Fruit fly (Drosophila melanogaster) whole organism, wandering third instar larva: ENCODE results near the gene mino.

Source experiments
- Abd-B ChIP-seq: fragments of >200 bp; optimal IDR thresholded peaks from 2 replicates; lab custom pipeline; 2017; ENCODE audit warnings: missing biosample characterization, missing genetic modification characterization
- CG32264 ChIP-seq: fragments of 200-800 bp; sonication (Bioruptor generic); optimal IDR thresholded peaks from 2 replicates; lab custom pipeline; 2016; ENCODE audit warnings: missing biosample characterization, missing genetic modification characterization
- CG9705 ChIP-seq: fragments of 200-800 bp; sonication (Bioruptor generic); optimal IDR thresholded peaks from 2 replicates; lab custom pipeline; 2018; ENCODE audit warnings: missing biosample characterization, mild to moderate bottlenecking, missing genetic modification characterization
- CrebA ChIP-seq: fragments of 200-800 bp; sonication (Bioruptor generic); optimal IDR thresholded peaks from 2 replicates; lab custom pipeline; 2016; ENCODE audit warnings: missing biosample characterization, mild to moderate bottlenecking, missing genetic modification characterization, borderline replicate concordance
- Dfd ChIP-seq: fragments of >200 bp; optimal IDR thresholded peaks from 2 replicates; lab custom pipeline; 2017; ENCODE audit warnings: missing biosample characterization, missing genetic modification characterization
- Dif ChIP-seq: fragments of 200-275, 200-300 bp; sonication (Bioruptor generic); optimal IDR thresholded peaks from 2 replicates; lab custom pipeline; 2018; ENCODE audit warnings: missing biosample characterization, missing genetic modification characterization; ENCODE audit not compliant: partially characterized antibody
- GATAd ChIP-seq: sonication (Bioruptor generic); optimal IDR thresholded peaks from 2 replicates; lab custom pipeline; 2016; ENCODE audit warnings: missing biosample characterization, missing genetic modification characterization
- HLH106 ChIP-seq: fragments of 200-800 bp; optimal IDR thresholded peaks from 3 replicates; lab custom pipeline; 2019; ENCODE audit warnings: missing biosample characterization, mild to moderate bottlenecking, missing genetic modification characterization, moderate library complexity
- Hnf4 ChIP-seq: fragments of 200-800 bp; sonication (Bioruptor generic); optimal IDR thresholded peaks from 2 replicates; lab custom pipeline; 2016; ENCODE audit warnings: missing biosample characterization, mild to moderate bottlenecking, missing genetic modification characterization
- Hr83 ChIP-seq: fragments of 200-300 bp; sonication (Bioruptor generic); optimal IDR thresholded peaks from 2 replicates; lab custom pipeline; 2016; ENCODE audit warnings: missing biosample characterization, mild to moderate bottlenecking, missing genetic modification characterization, moderate library complexity; ENCODE audit not compliant: poor library complexity, severe bottlenecking
- Jra ChIP-seq: sonication (Bioruptor generic); optimal IDR thresholded peaks from 2 replicates; lab custom pipeline; 2016; ENCODE audit warnings: missing biosample characterization, missing genetic modification characterization
- Mio ChIP-seq: sonication (Bioruptor generic); optimal IDR thresholded peaks from 2 replicates; lab custom pipeline; 2016; ENCODE audit warnings: missing biosample characterization, missing genetic modification characterization
- Myc ChIP-seq: fragments of >200 bp; optimal IDR thresholded peaks from 2 replicates; lab custom pipeline; 2017
- N ChIP-seq: fragments of >200 bp; optimal IDR thresholded peaks from 2 replicates; lab custom pipeline; 2018; ENCODE audit warnings: missing biosample characterization, missing external identifiers, missing genetic modification characterization
- OdsH ChIP-seq: fragments of 200-800 bp; sonication (Bioruptor generic); optimal IDR thresholded peaks from 2 replicates; lab custom pipeline; 2016; ENCODE audit warnings: missing biosample characterization, mild to moderate bottlenecking, missing genetic modification characterization
- Rel ChIP-seq, 2 experiments: fragments of 200-800 bp; sonication (Bioruptor generic) in 1 of 2; optimal IDR thresholded peaks; 2 replicates in 1 of 2; 3 replicates in 1 of 2; lab custom pipeline; 2016 to 2019; ENCODE audit warnings: mild to moderate bottlenecking in 2 of 2, missing biosample characterization in 2 of 2, missing genetic modification characterization in 2 of 2, moderate library complexity in 1 of 2
- Sp1 ChIP-seq: fragments of 200-800 bp; sonication (Bioruptor generic); optimal IDR thresholded peaks from 3 replicates; lab custom pipeline; 2019; ENCODE audit warnings: missing biosample characterization, mild to moderate bottlenecking, missing genetic modification characterization, moderate library complexity
- Vsx2 ChIP-seq: fragments of 200-300, 225-300 bp; sonication (Bioruptor generic); optimal IDR thresholded peaks from 2 replicates; lab custom pipeline; 2018; ENCODE audit warnings: missing biosample characterization, missing genetic modification characterization; ENCODE audit not compliant: partially characterized antibody
- br ChIP-seq: fragments of 200-800 bp; sonication (Bioruptor generic); optimal IDR thresholded peaks from 2 replicates; lab custom pipeline; 2016; ENCODE audit warnings: missing biosample characterization, missing genetic modification characterization
- brk ChIP-seq: fragments of 200-800 bp; sonication (Bioruptor generic); optimal IDR thresholded peaks from 2 replicates; lab custom pipeline; 2016; ENCODE audit warnings: missing biosample characterization, mild to moderate bottlenecking, missing genetic modification characterization
- dl ChIP-seq, 2 experiments: fragments of 175-275, 200-275 bp in 1 of 2; fragments of 200-275 bp in 1 of 2; sonication (Bioruptor generic); optimal IDR thresholded peaks; lab custom pipeline; 2018; ENCODE audit warnings: mild to moderate bottlenecking in 2 of 2, missing biosample characterization in 2 of 2, missing genetic modification characterization in 2 of 2, moderate library complexity in 2 of 2; ENCODE audit not compliant: partially characterized antibody in 2 of 2, insufficient read depth in 1 of 2
- dmrt93B ChIP-seq: fragments of 200-800 bp; sonication (Bioruptor generic); optimal IDR thresholded peaks from 2 replicates; lab custom pipeline; 2018; ENCODE audit warnings: missing biosample characterization, mild to moderate bottlenecking, missing genetic modification characterization
- ey ChIP-seq: fragments of 200-800 bp; sonication (Bioruptor generic); optimal IDR thresholded peaks from 2 replicates; lab custom pipeline; 2016; ENCODE audit warnings: missing biosample characterization, missing genetic modification characterization
- foxo ChIP-seq, 2 experiments: fragments of 200-800 bp; sonication (Bioruptor generic); optimal IDR thresholded peaks; 2 replicates in 1 of 2; 3 replicates in 1 of 2; lab custom pipeline; 2016 to 2017; ENCODE audit warnings: missing biosample characterization in 2 of 2, missing genetic modification characterization in 2 of 2
- fru ChIP-seq: fragments of 200-800 bp; sonication (Bioruptor generic); optimal IDR thresholded peaks from 3 replicates; lab custom pipeline; 2016; ENCODE audit warnings: missing biosample characterization, mild to moderate bottlenecking, missing genetic modification characterization
- h ChIP-seq: fragments of 200-800 bp; sonication (Bioruptor generic); optimal IDR thresholded peaks from 3 replicates; lab custom pipeline; 2016; ENCODE audit warnings: missing biosample characterization, mild to moderate bottlenecking, missing genetic modification characterization
- jim ChIP-seq: fragments of 175-275, 200-325 bp; sonication (Bioruptor generic); optimal IDR thresholded peaks from 2 replicates; lab custom pipeline; 2016; ENCODE audit warnings: missing biosample characterization, mild to moderate bottlenecking, missing genetic modification characterization
- lola ChIP-seq: fragments of >200 bp; optimal IDR thresholded peaks from 2 replicates; lab custom pipeline; 2017; ENCODE audit warnings: missing biosample characterization, missing genetic modification characterization
- pan ChIP-seq: fragments of >200 bp; optimal IDR thresholded peaks from 2 replicates; lab custom pipeline; 2017
- psq ChIP-seq: fragments of 200-800 bp; sonication (Bioruptor generic); optimal IDR thresholded peaks from 3 replicates; lab custom pipeline; 2017; ENCODE audit warnings: missing biosample characterization, mild to moderate bottlenecking, missing genetic modification characterization, moderate library complexity
- rgr ChIP-seq: fragments of 200-800 bp; sonication (Bioruptor generic); optimal IDR thresholded peaks from 3 replicates; lab custom pipeline; 2016; ENCODE audit warnings: missing biosample characterization, mild to moderate bottlenecking, missing genetic modification characterization
- sage ChIP-seq: fragments of 200-800 bp; sonication (Bioruptor generic); optimal IDR thresholded peaks from 2 replicates; lab custom pipeline; 2016; ENCODE audit warnings: missing biosample characterization, mild to moderate bottlenecking, missing genetic modification characterization
- tai ChIP-seq: sonication (Bioruptor generic); optimal IDR thresholded peaks from 2 replicates; lab custom pipeline; 2016; ENCODE audit warnings: missing biosample characterization, missing genetic modification characterization
- usp ChIP-seq: fragments of >200 bp; optimal IDR thresholded peaks from 2 replicates; lab custom pipeline; 2017; ENCODE audit warnings: missing biosample characterization, missing genetic modification characterization
- woc ChIP-seq: sonication (Bioruptor generic); optimal IDR thresholded peaks from 2 replicates; lab custom pipeline; 2016; ENCODE audit warnings: missing biosample characterization, mild to moderate bottlenecking, missing genetic modification characterization

Gene mino

DNA sequence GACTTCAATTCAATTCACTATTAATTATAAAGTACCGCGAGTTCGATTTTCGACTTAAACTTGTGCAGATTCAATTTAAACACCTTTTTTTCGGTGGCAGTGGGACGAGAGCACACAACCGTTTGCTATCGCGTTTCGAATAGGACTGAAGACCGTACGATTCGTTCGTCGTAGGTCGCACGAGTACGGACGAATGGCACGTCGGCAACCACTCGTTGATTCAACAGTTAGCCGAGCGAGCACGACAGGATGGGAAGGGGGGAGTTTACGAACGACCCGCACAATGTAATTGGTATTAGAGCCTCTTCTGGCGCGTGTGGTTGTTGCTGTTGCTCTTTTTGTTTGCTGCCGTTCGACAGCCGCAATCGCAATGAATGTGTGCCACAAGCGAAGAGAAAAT lies 19.3 kb upstream of the mino start, which contains the start of gene CG34353:
Gene CG34353 (minus strand): TSS at position 149 of the 400 bp plus-strand sequence.
- TF ChIP-seq jim (GFP tag; lab: Kevin White, UChicago) (no peak), lola (no peak), dl (GFP tag; optimal IDR thresholded peaks at IDR 0.05; lab: Kevin White, UChicago; ENCODE audit: insufficient read depth in 1 of 2, partially characterized antibody in 2 of 2) (peak in 1 of 2 experiments; percentile 16), Dif (GFP tag; lab: Kevin White, UChicago) (peak; percentile 47), Vsx2 (GFP tag; lab: Kevin White, UChicago) (peak; percentile 0), h (GFP tag; lab: Kevin White, UChicago) (no peak), tai (GFP tag; lab: Kevin White, UChicago) (no peak), psq (GFP tag; lab: Kevin White, UChicago) (peak; percentile 3)

dm6 chr3R:27912147-27912546 lies 12.8 kb upstream of the mino start, which contains the start of gene mil:
Gene mil (plus strand): TSS chr3R:27912447.
- no peak for TF ChIP-seq lola
- no peak for TF ChIP-seq Mio (GFP tag; lab: Kevin White, UChicago)
- no peak for TF ChIP-seq ey (GFP tag; lab: Kevin White, UChicago)
- TF ChIP-seq Rel (GFP tag; optimal IDR thresholded peaks at IDR 0.05; lab: Kevin White, UChicago) = no peak
- TF ChIP-seq Rel (tag; optimal IDR thresholded peaks at IDR 0.05; lab: Kevin White, UChicago) = no peak
- TF ChIP-seq Dfd (GFP tag; lab: Kevin White, UChicago) = no peak
- no peak for TF ChIP-seq Myc (lab: Kevin White, UChicago)
- TF ChIP-seq CrebA (GFP tag; lab: Kevin White, UChicago) = no peak
- no peak for TF ChIP-seq fru (GFP tag; lab: Kevin White, UChicago)
- no peak for TF ChIP-seq CG9705 (GFP tag; lab: Kevin White, UChicago)
- TF ChIP-seq, all 38 proteins: peak for 0

- TF ChIP-seq psq (GFP tag; lab: Kevin White, UChicago) = peak; percentile 51
- peak; percentile 75 for TF ChIP-seq HLH106 (tag; lab: Kevin White, UChicago)
- TF ChIP-seq h (GFP tag; lab: Kevin White, UChicago) = peak; percentile 64
- peak in 1 of 2 experiments; percentile 77 for TF ChIP-seq foxo (GFP tag; optimal IDR thresholded peaks at IDR 0.05; lab: Kevin White, UChicago)
- TF ChIP-seq Dif (GFP tag; lab: Kevin White, UChicago) = no peak
- peak; percentile 53 for TF ChIP-seq OdsH (GFP tag; lab: Kevin White, UChicago)
- no peak for TF ChIP-seq Jra
- TF ChIP-seq Rel (GFP tag; optimal IDR thresholded peaks at IDR 0.05; lab: Kevin White, UChicago) = no peak
- no peak for TF ChIP-seq Rel (tag; optimal IDR thresholded peaks at IDR 0.05; lab: Kevin White, UChicago)
- TF ChIP-seq fru (GFP tag; lab: Kevin White, UChicago) = peak; percentile 44
- TF ChIP-seq Sp1 (GFP tag; lab: Kevin White, UChicago) = peak; percentile 61
- peak; percentile 33 for TF ChIP-seq sage (GFP tag; lab: Kevin White, UChicago)
- peak; percentile 58 for TF ChIP-seq rgr (GFP tag; lab: Kevin White, UChicago)
- no peak for TF ChIP-seq CrebA (GFP tag; lab: Kevin White, UChicago)
- peak; percentile 57 for TF ChIP-seq dmrt93B
- peak; percentile 43 for TF ChIP-seq woc
- peak; percentile 38 for TF ChIP-seq Myc (lab: Kevin White, UChicago)
- peak; percentile 29 for TF ChIP-seq Hr83 (GFP tag; lab: Kevin White, UChicago)
These were observed 8.5 kb upstream of the mino start, which contains the start of the genes CG5003 and mRpS22 for dm6 chr3R:27916355-27917019. Gene CG5003 (minus strand): TSS chr3R:27916516. Gene mRpS22 (plus strand): TSS chr3R:27916908.

DNA sequence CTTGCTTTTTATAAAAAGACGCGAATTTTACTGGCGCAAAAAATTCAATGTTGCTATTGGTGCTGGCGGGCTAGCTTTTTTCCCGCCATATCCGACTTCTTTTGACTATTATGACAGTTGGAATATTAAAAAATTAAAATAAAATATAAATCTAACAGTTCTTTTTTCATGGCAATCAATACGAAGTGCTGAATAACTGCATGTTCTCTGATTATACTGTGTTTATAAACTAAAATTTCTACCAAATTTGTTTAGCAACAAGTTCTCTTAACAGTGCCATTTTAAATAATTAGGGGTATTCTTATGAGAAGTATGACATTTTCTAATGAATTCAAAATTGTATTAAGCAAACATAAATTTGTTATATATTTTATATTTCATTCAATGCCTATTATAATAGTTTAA lies 5.6 kb upstream of the mino start, which contains the start of gene Boh1:
Gene Boh1 (minus strand): TSS at position 76 of the 405 bp plus-strand sequence.
- no peak for TF ChIP-seq GATAd (GFP tag; lab: Kevin White, UChicago)
- TF ChIP-seq pan (lab: Kevin White, UChicago) = no peak
- TF ChIP-seq ey (GFP tag; lab: Kevin White, UChicago) = no peak
- no peak for TF ChIP-seq usp
- TF ChIP-seq psq (GFP tag; lab: Kevin White, UChicago) = peak; percentile 14
- no peak for TF ChIP-seq brk (GFP tag; lab: Kevin White, UChicago)
- TF ChIP-seq OdsH (GFP tag; lab: Kevin White, UChicago) = peak; percentile 28
- TF ChIP-seq h (GFP tag; lab: Kevin White, UChicago) = peak; percentile 27
- TF ChIP-seq Hnf4 (GFP tag; lab: Kevin White, UChicago) = no peak
- no peak for TF ChIP-seq fru (GFP tag; lab: Kevin White, UChicago)
- no peak for TF ChIP-seq N (GFP tag; lab: Kevin White, UChicago)
- no peak for TF ChIP-seq jim (GFP tag; lab: Kevin White, UChicago)
- no peak for TF ChIP-seq Rel (GFP tag; optimal IDR thresholded peaks at IDR 0.05; lab: Kevin White, UChicago)
- TF ChIP-seq Rel (tag; optimal IDR thresholded peaks at IDR 0.05; lab: Kevin White, UChicago) = no peak
- TF ChIP-seq sage (GFP tag; lab: Kevin White, UChicago) = no peak
- peak; percentile 45 for TF ChIP-seq HLH106 (tag; lab: Kevin White, UChicago)
- TF ChIP-seq CG32264 = no peak
- TF ChIP-seq Myc (lab: Kevin White, UChicago) = peak; percentile 92
- no peak for TF ChIP-seq tai (GFP tag; lab: Kevin White, UChicago)
- TF ChIP-seq Vsx2 (GFP tag; lab: Kevin White, UChicago) = no peak
- TF ChIP-seq dl (GFP tag; optimal IDR thresholded peaks at IDR 0.05; lab: Kevin White, UChicago; ENCODE audit: insufficient read depth in 1 of 2, partially characterized antibody in 2 of 2) = no peak
- TF ChIP-seq woc = peak; percentile 54
- TF ChIP-seq Hr83 (GFP tag; lab: Kevin White, UChicago) = no peak
- peak; percentile 41 for TF ChIP-seq Sp1 (GFP tag; lab: Kevin White, UChicago)
- no peak for TF ChIP-seq Jra
- no peak for TF ChIP-seq CG9705 (GFP tag; lab: Kevin White, UChicago)
- TF ChIP-seq CrebA (GFP tag; lab: Kevin White, UChicago) = no peak
- TF ChIP-seq Mio (GFP tag; lab: Kevin White, UChicago) = no peak
- TF ChIP-seq Abd-B (GFP tag; lab: Kevin White, UChicago) = no peak
- TF ChIP-seq rgr (GFP tag; lab: Kevin White, UChicago) = peak; percentile 53
- no peak for TF ChIP-seq Dfd (GFP tag; lab: Kevin White, UChicago)
- no peak for TF ChIP-seq br (GFP tag; lab: Kevin White, UChicago)
